Fruit fly (Drosophila melanogaster) Kc167 (cell line): ENCODE results near the gene CG42390.

ENCODE experiments used
- Myc ChIP-seq: fragments of >200 bp; optimal IDR thresholded peaks from 2 replicates; lab custom pipeline; 2017; ENCODE audit warnings: missing external identifiers
- Sin3A ChIP-seq: fragments of >200 bp; optimal IDR thresholded peaks from 2 replicates; lab custom pipeline; 2018; ENCODE audit warnings: missing external identifiers
- h ChIP-seq: fragments of >200 bp; optimal IDR thresholded peaks from 3 replicates; lab custom pipeline; 2018; ENCODE audit warnings: missing external identifiers
- insv ChIP-seq: fragments of >200 bp; optimal IDR thresholded peaks from 3 replicates; lab custom pipeline; 2018; ENCODE audit warnings: missing external identifiers
- psq ChIP-seq: fragments of >200 bp; optimal IDR thresholded peaks from 2 replicates; lab custom pipeline; 2017; ENCODE audit warnings: missing external identifiers
- ttk ChIP-seq: sonication (Bioruptor generic); optimal IDR thresholded peaks from 2 replicates; lab custom pipeline; 2017; ENCODE audit warnings: missing external identifiers

- TF ChIP-seq ttk (lab: Kevin White, UChicago) (no peak), h (lab: Kevin White, UChicago) (no peak), psq (no peak), insv (lab: Kevin White, UChicago) (no peak), Myc (lab: Kevin White, UChicago) (no peak), Sin3A (lab: Kevin White, UChicago) (no peak)
Observed at dm6 chr3R:22117149-22117548, 2.7 kb upstream of the CG42390 start, which contains the start of gene Ir94b.
